Fruit fly (Drosophila melanogaster) whole organism, embryonic: ENCODE results near the gene Sry-alpha.
A peak's percentile ranks its signal among the peaks of the same experiment; 100 is the strongest.

Experiments used
- Antp ChIP-seq: fragments of 200-800 bp; sonication (Bioruptor generic); optimal IDR thresholded peaks from 3 replicates; lab custom pipeline; 2016; ENCODE audit warnings: missing biosample characterization, missing genetic modification characterization
- CG14050 ChIP-seq: fragments of 200-800 bp; sonication (Bioruptor generic); IDR thresholded peaks from 3 replicates; pipeline ENCODE4 v1.3.6; 2022; ENCODE audit warnings: missing biosample characterization, missing genetic modification characterization
- CG15011 ChIP-seq: fragments of 200-800 bp; sonication (Bioruptor generic); optimal IDR thresholded peaks from 3 replicates; lab custom pipeline; 2018; ENCODE audit warnings: missing biosample characterization, mild to moderate bottlenecking, missing genetic modification characterization
- CG15073 ChIP-seq: fragments of 200-800 bp; sonication (Bioruptor generic); optimal IDR thresholded peaks from 2 replicates; lab custom pipeline; 2016; ENCODE audit warnings: missing biosample characterization, missing genetic modification characterization
- CG15479 ChIP-seq: fragments of 200-800 bp; sonication (Bioruptor generic); optimal IDR thresholded peaks from 3 replicates; lab custom pipeline; 2019; ENCODE audit warnings: missing biosample characterization, mild to moderate bottlenecking, missing genetic modification characterization, moderate library complexity
- CG1647 ChIP-seq: fragments of 200-800 bp; sonication (Bioruptor generic); optimal IDR thresholded peaks from 3 replicates; lab custom pipeline; 2016; ENCODE audit warnings: missing biosample characterization, missing genetic modification characterization
- CG18476 ChIP-seq: fragments of 200-800 bp; sonication (Bioruptor generic); optimal IDR thresholded peaks from 2 replicates; lab custom pipeline; 2016; ENCODE audit warnings: missing biosample characterization, mild to moderate bottlenecking, missing genetic modification characterization
- CG3065 ChIP-seq: fragments of 200-800 bp; sonication (Bioruptor generic); optimal IDR thresholded peaks from 2 replicates; lab custom pipeline; 2016; ENCODE audit warnings: missing biosample characterization, missing genetic modification characterization
- CG34224 ChIP-seq: fragments of 200-800 bp; sonication (Bioruptor generic); IDR thresholded peaks from 3 replicates; pipeline ENCODE4 v1.3.6; 2022; ENCODE audit warnings: missing biosample characterization, missing genetic modification characterization; ENCODE audit not compliant: partially characterized antibody
- CG5245 ChIP-seq: fragments of 200-800 bp; sonication (Bioruptor generic); optimal IDR thresholded peaks from 3 replicates; lab custom pipeline; 2016; ENCODE audit warnings: missing biosample characterization, missing genetic modification characterization
- CG6254 ChIP-seq: fragments of 200-800 bp; sonication (Bioruptor generic); optimal IDR thresholded peaks from 3 replicates; lab custom pipeline; 2017; ENCODE audit warnings: mild to moderate bottlenecking, missing biosample characterization, missing genetic modification reagents, missing genetic modification characterization
- CG6272 ChIP-seq: fragments of 200-800 bp; sonication (Bioruptor generic); IDR thresholded peaks from 2 replicates; pipeline ENCODE4 v1.3.6; 2022; ENCODE audit warnings: missing biosample characterization, missing genetic modification characterization
- CG8089 ChIP-seq: fragments of 200-800 bp; sonication (Bioruptor generic); optimal IDR thresholded peaks from 3 replicates; lab custom pipeline; 2016; ENCODE audit warnings: missing biosample characterization, missing genetic modification characterization
- CG9727 ChIP-seq: fragments of 200-800 bp; sonication (Bioruptor generic); optimal IDR thresholded peaks from 3 replicates; lab custom pipeline; 2017; ENCODE audit warnings: missing biosample characterization, mild to moderate bottlenecking, missing genetic modification characterization
- CrebB ChIP-seq: fragments of 200-800 bp; sonication (Bioruptor generic); optimal IDR thresholded peaks from 3 replicates; lab custom pipeline; 2018; ENCODE audit warnings: missing biosample characterization, mild to moderate bottlenecking, missing genetic modification characterization
- Deaf1 ChIP-seq: fragments of 200-800 bp; optimal IDR thresholded peaks from 3 replicates; lab custom pipeline; 2019; ENCODE audit warnings: missing biosample characterization, mild to moderate bottlenecking, missing genetic modification characterization, moderate library complexity
- Dip2 ChIP-seq: fragments of 200-800 bp; sonication (Bioruptor generic); IDR thresholded peaks from 2 replicates; pipeline ENCODE4 v1.3.6; 2022; ENCODE audit warnings: missing biosample characterization, missing genetic modification characterization
- Dip3 ChIP-seq: fragments of 200-800 bp; sonication (Bioruptor generic); optimal IDR thresholded peaks from 3 replicates; lab custom pipeline; 2016; ENCODE audit warnings: missing biosample characterization, missing genetic modification characterization
- Dp ChIP-seq: fragments of 200-800 bp; sonication (Bioruptor generic); optimal IDR thresholded peaks from 2 replicates; lab custom pipeline; 2018; ENCODE audit warnings: missing biosample characterization, mild to moderate bottlenecking, missing genetic modification characterization, moderate library complexity
- E2f2 ChIP-seq: fragments of 200-800 bp; sonication (Bioruptor generic); IDR thresholded peaks from 2 replicates; pipeline ENCODE4 v1.3.6; 2022; ENCODE audit warnings: missing biosample characterization, missing genetic modification characterization
- Fer1 ChIP-seq: fragments of 200-800 bp; sonication (Bioruptor generic); optimal IDR thresholded peaks from 2 replicates; lab custom pipeline; 2017; ENCODE audit warnings: missing biosample characterization, mild to moderate bottlenecking, missing genetic modification characterization
- Neu2 ChIP-seq: fragments of 200-800 bp; sonication (Bioruptor generic); optimal IDR thresholded peaks from 3 replicates; lab custom pipeline; 2016; ENCODE audit warnings: missing biosample characterization, missing genetic modification characterization, borderline replicate concordance
- NfI ChIP-seq: fragments of 200-800 bp; sonication (Bioruptor generic); optimal IDR thresholded peaks from 3 replicates; lab custom pipeline; 2018; ENCODE audit warnings: missing biosample characterization, mild to moderate bottlenecking, missing genetic modification characterization, moderate library complexity
- Oli ChIP-seq: fragments of 200-800 bp; sonication (Bioruptor generic); optimal IDR thresholded peaks from 2 replicates; lab custom pipeline; 2018; ENCODE audit warnings: missing biosample characterization, mild to moderate bottlenecking, missing genetic modification characterization, moderate library complexity
- Opbp ChIP-seq: fragments of 200-800 bp; sonication (Bioruptor generic); IDR thresholded peaks from 3 replicates; pipeline ENCODE4 v1.3.6; 2022; ENCODE audit warnings: missing biosample characterization, missing genetic modification characterization; ENCODE audit not compliant: partially characterized antibody
- Sox100B ChIP-seq: fragments of 200-800 bp; sonication (Bioruptor generic); optimal IDR thresholded peaks from 3 replicates; lab custom pipeline; 2018; ENCODE audit warnings: missing biosample characterization, mild to moderate bottlenecking, missing genetic modification characterization
- Xrp1 ChIP-seq: fragments of 200-800 bp; sonication (Bioruptor generic); IDR thresholded peaks from 2 replicates; pipeline ENCODE4 v1.3.6; 2022; ENCODE audit warnings: missing biosample characterization, missing genetic modification characterization
- ab ChIP-seq: fragments of 200-800 bp; sonication (Bioruptor generic); optimal IDR thresholded peaks from 2 replicates; lab custom pipeline; 2016; ENCODE audit warnings: missing biosample characterization, missing genetic modification characterization
- bowl ChIP-seq: fragments of 200-800 bp; sonication (Bioruptor generic); IDR thresholded peaks from 2 replicates; pipeline ENCODE4 v1.3.6; 2022; ENCODE audit warnings: missing biosample characterization, missing genetic modification characterization
- caup ChIP-seq: fragments of 200-800 bp; sonication (Bioruptor generic); optimal IDR thresholded peaks from 3 replicates; lab custom pipeline; 2017; ENCODE audit warnings: missing biosample characterization, mild to moderate bottlenecking, missing genetic modification characterization, moderate library complexity; ENCODE audit not compliant: severe bottlenecking
- corto ChIP-seq: fragments of 200-800 bp; sonication (Bioruptor generic); optimal IDR thresholded peaks from 2 replicates; lab custom pipeline; 2016; ENCODE audit warnings: missing biosample characterization, mild to moderate bottlenecking, missing genetic modification characterization, moderate library complexity
- croc ChIP-seq: fragments of 200-800 bp; sonication (Bioruptor generic); conservative IDR thresholded peaks from 3 replicates; pipeline ENCODE4 v1.3.6; 2022; ENCODE audit warnings: missing biosample characterization, missing genetic modification characterization
- crp ChIP-seq, 2 experiments: fragments of 200-800 bp; sonication (Bioruptor generic); optimal IDR thresholded peaks; 2 replicates in 1 of 2; 3 replicates in 1 of 2; lab custom pipeline; 2017; ENCODE audit warnings: missing biosample characterization in 2 of 2, missing genetic modification characterization in 2 of 2, mild to moderate bottlenecking in 1 of 2, moderate library complexity in 1 of 2
- fd3F ChIP-seq: fragments of 200-800 bp; sonication (Bioruptor generic); optimal IDR thresholded peaks from 2 replicates; lab custom pipeline; 2018; ENCODE audit warnings: missing biosample characterization, mild to moderate bottlenecking, missing genetic modification characterization, moderate library complexity
- gcm2 ChIP-seq: fragments of 200-800 bp; sonication (Bioruptor generic); optimal IDR thresholded peaks from 2 replicates; lab custom pipeline; 2016; ENCODE audit warnings: missing biosample characterization, missing genetic modification characterization
- gem ChIP-seq: fragments of 200-800 bp; sonication (Bioruptor generic); optimal IDR thresholded peaks from 2 replicates; lab custom pipeline; 2019; ENCODE audit warnings: missing biosample characterization, mild to moderate bottlenecking, missing genetic modification characterization, moderate library complexity
- gsb ChIP-seq: fragments of 200-800 bp; sonication (Bioruptor generic); IDR thresholded peaks from 2 replicates; pipeline ENCODE4 v1.3.6; 2022; ENCODE audit warnings: missing biosample characterization, missing genetic modification characterization
- hkb ChIP-seq, 2 experiments: fragments of 200-800 bp in 1 of 2; fragments of >200 bp in 1 of 2; sonication (Bioruptor generic) in 1 of 2; IDR thresholded peaks in 1 of 2; optimal IDR thresholded peaks in 1 of 2; 2 replicates each; pipeline versions ENCODE4 v1.3.6 to Lab custom; 2017 to 2022; ENCODE audit warnings: missing biosample characterization in 1 of 2, missing genetic modification characterization in 1 of 2
- kay ChIP-seq: fragments of 200-800 bp; sonication (Bioruptor generic); optimal IDR thresholded peaks from 2 replicates; lab custom pipeline; 2016; ENCODE audit warnings: missing biosample characterization, missing genetic modification characterization
- klu ChIP-seq: fragments of 200-800 bp; sonication (Bioruptor generic); IDR thresholded peaks from 2 replicates; pipeline ENCODE4 v1.3.6; 2022; ENCODE audit warnings: missing biosample characterization, missing genetic modification characterization
- pb ChIP-seq: fragments of 200-800 bp; sonication (Bioruptor generic); optimal IDR thresholded peaks from 3 replicates; lab custom pipeline; 2016; ENCODE audit warnings: missing biosample characterization, missing genetic modification characterization
- repo ChIP-seq: fragments of 200-800 bp; sonication (Bioruptor generic); optimal IDR thresholded peaks from 2 replicates; lab custom pipeline; 2016; ENCODE audit warnings: missing biosample characterization, missing genetic modification characterization
- rib ChIP-seq: fragments of 200-800 bp; sonication (Bioruptor generic); IDR thresholded peaks from 2 replicates; pipeline ENCODE4 v1.3.6; 2022; ENCODE audit warnings: missing biosample characterization, missing genetic modification characterization
- sc ChIP-seq, 3 experiments: fragments of >200 bp in 2 of 3; fragments of 200-800 bp in 1 of 3; sonication (Bioruptor generic) in 1 of 3; optimal IDR thresholded peaks; 2 replicates in 2 of 3; 3 replicates in 1 of 3; lab custom pipeline; 2017; ENCODE audit warnings: mild to moderate bottlenecking in 1 of 3, missing biosample characterization in 1 of 3, missing genetic modification characterization in 1 of 3, missing genetic modification reagents in 1 of 3
- scrt ChIP-seq: fragments of 200-800 bp; sonication (Bioruptor generic); optimal IDR thresholded peaks from 2 replicates; lab custom pipeline; 2018; ENCODE audit warnings: missing biosample characterization, mild to moderate bottlenecking, missing genetic modification characterization, moderate library complexity
- shn ChIP-seq: fragments of 200-800 bp; sonication (Bioruptor generic); optimal IDR thresholded peaks from 3 replicates; lab custom pipeline; 2016; ENCODE audit warnings: missing biosample characterization, missing genetic modification characterization
- slou ChIP-seq: fragments of 200-800 bp; sonication (Bioruptor generic); optimal IDR thresholded peaks from 3 replicates; lab custom pipeline; 2016; ENCODE audit warnings: missing biosample characterization, missing genetic modification characterization
- tgo ChIP-seq: fragments of 200-800 bp; sonication (Bioruptor generic); IDR thresholded peaks from 3 replicates; pipeline ENCODE4 v1.3.6; 2022; ENCODE audit warnings: missing biosample characterization, missing genetic modification characterization
- vfl ChIP-seq: fragments of 200-800 bp; sonication (Bioruptor generic); optimal IDR thresholded peaks from 2 replicates; lab custom pipeline; 2016; ENCODE audit warnings: missing biosample characterization, missing genetic modification characterization
- yki ChIP-seq: fragments of >200 bp; optimal IDR thresholded peaks from 3 replicates; lab custom pipeline; 2018
- zfh2 ChIP-seq: fragments of 200-800 bp; sonication (Bioruptor generic); optimal IDR thresholded peaks from 2 replicates; lab custom pipeline; 2016; ENCODE audit warnings: missing biosample characterization, missing genetic modification characterization

Sry-alpha gene

DNA sequence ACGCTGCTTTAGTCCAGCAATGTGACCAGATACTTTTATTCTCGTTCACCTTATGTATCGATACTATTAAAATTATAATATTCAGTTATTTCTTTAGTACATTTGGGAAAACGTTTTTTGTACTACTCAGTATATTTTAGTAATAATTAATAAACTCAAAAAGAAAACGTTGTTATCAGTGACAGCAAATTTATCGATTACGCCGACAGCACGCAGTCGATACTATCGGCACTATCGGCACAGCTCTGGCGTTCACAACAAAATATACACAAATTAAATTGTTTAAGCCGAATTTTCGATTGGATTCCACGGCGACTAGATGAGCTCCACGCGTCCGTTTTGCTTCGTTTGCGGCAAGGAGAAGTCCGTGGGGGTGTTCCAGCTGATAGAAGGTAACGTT is at the start of gene Sry-alpha, which contains the start of the genes janA and Sry-beta (continued):
- TF ChIP-seq CrebB (tag; lab: Kevin White, UChicago) (no peak), hkb (optimal IDR thresholded peaks at IDR 0.05; lab: Kevin White, UChicago) (no peak), hkb (GFP tag; IDR thresholded peaks at IDR 0.05; lab: Robert Waterston, UW) (no peak), tgo (no peak), CG15011 (GFP tag; lab: Kevin White, UChicago) (no peak), Xrp1 (GFP tag; lab: Robert Waterston, UW) (no peak), yki (lab: Kevin White, UChicago) (no peak), E2f2 (GFP tag; lab: Robert Waterston, UW) (peak; percentile 71), klu (GFP tag; lab: Robert Waterston, UW) (no peak), pb (GFP tag; lab: Kevin White, UChicago) (no peak), scrt (GFP tag; lab: Kevin White, UChicago) (no peak), CG5245 (GFP tag; lab: Kevin White, UChicago) (no peak), caup (GFP tag; lab: Kevin White, UChicago) (no peak), crp (GFP tag; optimal IDR thresholded peaks at IDR 0.05; lab: Kevin White, UChicago) (no peak), corto (GFP tag; lab: Kevin White, UChicago) (no peak), CG15073 (no peak), CG14050 (GFP tag; lab: Robert Waterston, UW) (no peak), CG34224 (GFP tag; lab: Robert Waterston, UW) (peak; percentile 100), CG9727 (GFP tag; lab: Kevin White, UChicago) (no peak), vfl (no peak), repo (GFP tag; lab: Kevin White, UChicago) (no peak), slou (GFP tag; lab: Kevin White, UChicago) (no peak), CG6272 (peak; percentile 29; the same call in 1 of the 2 replicates), zfh2 (GFP tag; lab: Kevin White, UChicago) (no peak), CG6254 (GFP tag; lab: Kevin White, UChicago) (no peak), Dip2 (GFP tag; lab: Robert Waterston, UW) (no peak), gem (no peak), Sox100B (GFP tag; lab: Kevin White, UChicago) (no peak), CG18476 (GFP tag; lab: Kevin White, UChicago) (no peak), CG8089 (GFP tag; lab: Kevin White, UChicago) (no peak), Neu2 (GFP tag; lab: Kevin White, UChicago) (no peak), Oli (tag; lab: Kevin White, UChicago) (no peak), Dp (GFP tag; lab: Kevin White, UChicago) (peak; percentile 63), Antp (no peak), croc (GFP tag; lab: Robert Waterston, UW) (no peak), Fer1 (GFP tag; lab: Kevin White, UChicago) (peak; percentile 9), CG1647 (GFP tag; lab: Kevin White, UChicago) (no peak), sc (optimal IDR thresholded peaks at IDR 0.05; lab: Kevin White, UChicago) (no peak), sc (GFP tag; optimal IDR thresholded peaks at IDR 0.05; lab: Kevin White, UChicago) (no peak), ab (no peak), gcm2 (GFP tag; lab: Kevin White, UChicago) (no peak), shn (no peak), bowl (GFP tag; lab: Robert Waterston, UW) (no peak), fd3F (GFP tag; lab: Kevin White, UChicago) (no peak), Deaf1 (tag; lab: Kevin White, UChicago) (no peak), CG15479 (GFP tag; lab: Kevin White, UChicago) (no peak), kay (GFP tag; lab: Kevin White, UChicago) (no peak), CG3065 (no peak), rib (GFP tag; lab: Robert Waterston, UW) (no peak), gsb (GFP tag; lab: Robert Waterston, UW) (no peak), Dip3 (GFP tag; lab: Kevin White, UChicago) (no peak), NfI (no peak), Opbp (GFP tag; lab: Robert Waterston, UW) (peak; percentile 98)
